Fruit fly (Drosophila melanogaster) whole organism, pupa: ENCODE data around the gene HP4.

Source experiments
- CG10348 ChIP-seq: fragments of 200-800 bp; sonication (Bioruptor generic); IDR thresholded peaks from 2 replicates; pipeline ENCODE4 v1.3.6; 2022; ENCODE audit warnings: missing biosample characterization, missing genetic modification characterization
- CG12605 ChIP-seq: fragments of 200-800 bp; sonication (Bioruptor generic); IDR thresholded peaks from 2 replicates; pipeline ENCODE4 v1.3.6; 2022; ENCODE audit warnings: missing biosample characterization, missing genetic modification characterization
- CG13204 ChIP-seq: fragments of 200-800 bp; sonication (Bioruptor generic); optimal IDR thresholded peaks from 2 replicates; lab custom pipeline; 2018; ENCODE audit warnings: missing biosample characterization, mild to moderate bottlenecking, missing genetic modification characterization, moderate library complexity
- CG14655 ChIP-seq: fragments of 200-800 bp; sonication (Bioruptor generic); optimal IDR thresholded peaks from 3 replicates; lab custom pipeline; 2017; ENCODE audit warnings: mild to moderate bottlenecking, missing biosample characterization, missing genetic modification reagents, missing genetic modification characterization
- CG15710 ChIP-seq: fragments of 200-800 bp; sonication (Bioruptor generic); optimal IDR thresholded peaks from 2 replicates; lab custom pipeline; 2018; ENCODE audit warnings: missing biosample characterization, mild to moderate bottlenecking, missing genetic modification characterization, moderate library complexity
- CG17806 ChIP-seq: fragments of 200-800 bp; sonication (Bioruptor generic); optimal IDR thresholded peaks from 2 replicates; lab custom pipeline; 2018; ENCODE audit warnings: missing biosample characterization, mild to moderate bottlenecking, missing genetic modification characterization, moderate library complexity
- CG32121 ChIP-seq: fragments of 200-800 bp; sonication (Bioruptor generic); IDR thresholded peaks from 2 replicates; pipeline ENCODE4 v1.3.6; 2022; ENCODE audit warnings: missing biosample characterization, missing genetic modification characterization
- CG34367 ChIP-seq: fragments of 200-800 bp; sonication (Bioruptor generic); optimal IDR thresholded peaks from 2 replicates; lab custom pipeline; 2018; ENCODE audit warnings: missing biosample characterization, mild to moderate bottlenecking, missing genetic modification characterization
- CG4496 ChIP-seq: fragments of 200-800 bp; sonication (Bioruptor generic); IDR thresholded peaks from 3 replicates; pipeline ENCODE4 v1.3.6; 2022; ENCODE audit warnings: missing biosample characterization, missing genetic modification characterization
- CG8159 ChIP-seq: fragments of 200-800 bp; sonication (Bioruptor generic); optimal IDR thresholded peaks from 3 replicates; lab custom pipeline; 2018; ENCODE audit warnings: missing biosample characterization, mild to moderate bottlenecking, missing genetic modification characterization, moderate library complexity
- CG8301 ChIP-seq: fragments of 200-800 bp; sonication (Bioruptor generic); optimal IDR thresholded peaks from 2 replicates; lab custom pipeline; 2018; ENCODE audit warnings: missing biosample characterization, mild to moderate bottlenecking, missing genetic modification characterization
- CG9948 ChIP-seq: fragments of 200-800 bp; sonication (Bioruptor generic); optimal IDR thresholded peaks from 2 replicates; lab custom pipeline; 2018; ENCODE audit warnings: missing biosample characterization, mild to moderate bottlenecking, missing genetic modification characterization, moderate library complexity
- D1 ChIP-seq: fragments of 200-800 bp; sonication (Bioruptor generic); optimal IDR thresholded peaks from 2 replicates; lab custom pipeline; 2018; ENCODE audit warnings: missing biosample characterization, mild to moderate bottlenecking, missing genetic modification characterization, moderate library complexity
- EcR ChIP-seq: fragments of 200-800 bp; sonication (Bioruptor generic); optimal IDR thresholded peaks from 3 replicates; lab custom pipeline; 2019; ENCODE audit warnings: missing biosample characterization, missing genetic modification characterization, mild to moderate bottlenecking, moderate library complexity, missing genetic modification reagents
- Ets98B ChIP-seq: fragments of 200-800 bp; sonication (Bioruptor generic); IDR thresholded peaks from 2 replicates; pipeline ENCODE4 v1.3.6; 2022; ENCODE audit warnings: missing biosample characterization, missing genetic modification characterization
- Pif1A ChIP-seq: fragments of 200-800 bp; sonication (Bioruptor generic); optimal IDR thresholded peaks from 3 replicates; lab custom pipeline; 2016; ENCODE audit warnings: missing biosample characterization, missing genetic modification characterization
- Pif1B ChIP-seq: fragments of 200-800 bp; sonication (Bioruptor generic); optimal IDR thresholded peaks from 3 replicates; lab custom pipeline; 2016; ENCODE audit warnings: missing biosample characterization, missing genetic modification characterization
- Snoo ChIP-seq: fragments of 200-800 bp; sonication (Bioruptor generic); optimal IDR thresholded peaks from 3 replicates; lab custom pipeline; 2017; ENCODE audit warnings: missing biosample characterization, mild to moderate bottlenecking, missing genetic modification characterization, inconsistent platforms
- fd96Ca ChIP-seq: fragments of 200-800 bp; sonication (Bioruptor generic); IDR thresholded peaks from 3 replicates; pipeline ENCODE4 v1.3.6; 2022; ENCODE audit warnings: missing biosample characterization, missing genetic modification characterization
- gl ChIP-seq: fragments of 200-800 bp; sonication (Bioruptor generic); optimal IDR thresholded peaks from 2 replicates; lab custom pipeline; 2018; ENCODE audit warnings: missing biosample characterization, mild to moderate bottlenecking, missing genetic modification characterization
- rn ChIP-seq: fragments of 200-800 bp; sonication (Bioruptor generic); IDR thresholded peaks from 2 replicates; pipeline ENCODE4 v1.3.6; 2022; ENCODE audit warnings: missing biosample characterization, missing genetic modification characterization

The HP4 gene

dm6 chr3L:7961973-7962753 is 13.8 kb downstream of the HP4 start:
- no peak for TF ChIP-seq rn
- TF ChIP-seq CG8159 (tag; lab: Kevin White, UChicago) = peak; percentile 19

dm6 chr3L:7960707-7961695 is 15.0 kb downstream of the HP4 start:
- no peak for TF ChIP-seq CG10348 (GFP tag; lab: Robert Waterston, UW)
- no peak for TF ChIP-seq Pif1B
- TF ChIP-seq Snoo (tag; lab: Kevin White, UChicago) = peak; percentile 37

- TF ChIP-seq CG13204 = no peak
Observed at dm6 chr3L:7958590-7959180, 17.3 kb downstream of the HP4 start.

- TF ChIP-seq CG32121 (GFP tag; lab: Robert Waterston, UW) (no peak), CG15710 (tag; lab: Kevin White, UChicago) (no peak), CG8301 (tag; lab: Kevin White, UChicago) (no peak), Ets98B (GFP tag; lab: Robert Waterston, UW) (no peak), CG14655 (no peak), rn (no peak), fd96Ca (no peak), CG17806 (tag; lab: Kevin White, UChicago) (no peak), CG8159 (tag; lab: Kevin White, UChicago) (no peak), CG34367 (tag; lab: Kevin White, UChicago) (no peak), CG4496 (GFP tag; lab: Robert Waterston, UW) (no peak), Snoo (tag; lab: Kevin White, UChicago) (no peak), Pif1A (no peak), D1 (tag; lab: Kevin White, UChicago) (no peak), EcR (no peak), CG10348 (GFP tag; lab: Robert Waterston, UW) (no peak), CG9948 (tag; lab: Kevin White, UChicago) (no peak), Pif1B (no peak)
Observed at dm6 chr3L:7958083-7958482, 17.9 kb downstream of the HP4 start.

dm6 chr3L:7956718-7957117 is 19.2 kb downstream of the HP4 start:
- no peak for TF ChIP-seq CG12605

- 0 out of 2 replicates have a peak, but pooled peaks have one; percentile 11 for TF ChIP-seq CG10348 (GFP tag; lab: Robert Waterston, UW)
- no peak for TF ChIP-seq gl (tag; lab: Kevin White, UChicago)
- TF ChIP-seq CG4496 (GFP tag; lab: Robert Waterston, UW) = no peak
- TF ChIP-seq CG14655 = no peak
Observed at dm6 chr3L:7954967-7955366, 21.0 kb downstream of the HP4 start.

- TF ChIP-seq CG34367 (tag; lab: Kevin White, UChicago) = no peak
- TF ChIP-seq Ets98B (GFP tag; lab: Robert Waterston, UW) = no peak
- no peak for TF ChIP-seq CG32121 (GFP tag; lab: Robert Waterston, UW)
- no peak for TF ChIP-seq D1 (tag; lab: Kevin White, UChicago)
- TF ChIP-seq CG14655 = no peak
- no peak for TF ChIP-seq Pif1A
- no peak for TF ChIP-seq CG9948 (tag; lab: Kevin White, UChicago)
- no peak for TF ChIP-seq Snoo (tag; lab: Kevin White, UChicago)
- TF ChIP-seq CG10348 (GFP tag; lab: Robert Waterston, UW) = no peak
- TF ChIP-seq gl (tag; lab: Kevin White, UChicago) = no peak
- TF ChIP-seq fd96Ca = no peak
- no peak for TF ChIP-seq CG4496 (GFP tag; lab: Robert Waterston, UW)
- TF ChIP-seq Pif1B = no peak
- no peak for TF ChIP-seq CG17806 (tag; lab: Kevin White, UChicago)
- TF ChIP-seq EcR = no peak
Observed at dm6 chr3L:7953728-7954127, 22.2 kb downstream of the HP4 start.
